Worm (Caenorhabditis elegans): ENCODE data around the gene sdz-7.

The sdz-7 gene

DNA sequence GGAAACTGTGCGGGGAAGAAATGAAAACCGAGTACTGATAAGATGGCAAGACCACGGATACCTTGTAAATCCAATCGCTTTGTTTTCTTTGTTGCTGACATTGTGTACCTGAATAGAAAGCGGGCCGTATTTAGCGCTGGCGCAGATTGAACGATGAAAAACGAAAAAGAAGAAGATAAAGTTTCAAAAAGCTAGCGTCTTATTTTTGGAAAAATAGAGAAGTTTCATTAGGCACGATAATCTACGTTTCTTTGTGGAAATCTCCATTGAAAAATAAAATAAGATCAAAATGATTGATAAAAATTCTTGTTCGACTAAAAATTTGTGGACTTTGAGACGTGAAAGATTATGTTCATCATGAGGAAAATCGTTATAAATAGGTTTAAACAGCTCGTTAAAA, 41.9 kb downstream of the sdz-7 start, which contains the start of gene oac-4:
oac-4 (minus strand) TSS at position 101 of the 400 bp plus-strand sequence.
- TF ChIP-seq hmbx-1 (tag; optimal IDR thresholded peaks at IDR 0.05): no peak
- no peak for TF ChIP-seq tbx-11 (GFP tag; IDR thresholded peaks at IDR 0.05)
- no peak for TF ChIP-seq sea-1 (GFP tag; conservative IDR thresholded peaks at IDR 0.05)
- no peak for TF ChIP-seq tbx-37 (GFP tag; conservative IDR thresholded peaks at IDR 0.05)
- TF ChIP-seq aly-1 (tag; optimal IDR thresholded peaks at IDR 0.05): no peak
- no peak for TF ChIP-seq ceh-13 (GFP tag; optimal IDR thresholded peaks at IDR 0.05)

DNA sequence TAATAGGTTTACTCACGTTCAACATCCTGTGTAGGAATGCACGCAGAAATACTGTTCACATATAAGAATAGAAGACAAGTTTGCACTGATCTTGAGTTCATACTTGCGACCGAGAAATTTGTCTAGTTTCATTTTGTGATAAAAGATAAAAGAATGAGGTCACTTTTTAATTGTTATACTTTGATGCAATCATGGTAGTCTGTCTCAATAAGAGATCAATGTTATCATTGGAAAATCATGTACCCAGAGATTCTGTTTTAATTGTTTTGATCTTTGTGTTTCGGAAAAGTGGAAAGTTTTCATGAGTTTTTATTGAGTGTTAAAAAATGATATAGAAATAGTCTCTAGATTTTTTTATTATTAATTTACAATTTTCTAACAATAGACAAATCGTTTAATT, 45.4 kb downstream of the sdz-7 start, which contains the start of gene F54D10.9:
F54D10.9 (minus strand) TSS at position 101 of the 400 bp plus-strand sequence.
- TF ChIP-seq hnd-1 (tag; optimal IDR thresholded peaks at IDR 0.05) (no peak), pes-1 (GFP tag; IDR thresholded peaks at IDR 0.05) (no peak), B0310.2 (tag; optimal IDR thresholded peaks at IDR 0.05) (no peak), ceh-13 (GFP tag; optimal IDR thresholded peaks at IDR 0.05) (no peak), F13C5.2 (tag; optimal IDR thresholded peaks at IDR 0.05) (no peak), ama-1 (optimal IDR thresholded peaks at IDR 0.05) (no peak), tbx-11 (GFP tag; IDR thresholded peaks at IDR 0.05) (no peak), hmbx-1 (tag; optimal IDR thresholded peaks at IDR 0.05) (no peak), ets-7 (tag; optimal IDR thresholded peaks at IDR 0.05) (no peak), flt-1 (GFP tag; IDR thresholded peaks at IDR 0.05) (no peak), scrt-1 (GFP tag; IDR thresholded peaks at IDR 0.05) (no peak), sea-1 (GFP tag; conservative IDR thresholded peaks at IDR 0.05) (no peak), ceh-36 (tag; optimal IDR thresholded peaks at IDR 0.05) (no peak), tra-4 (tag; optimal IDR thresholded peaks at IDR 0.05) (no peak), aly-1 (tag; optimal IDR thresholded peaks at IDR 0.05) (no peak), hmg-4 (GFP tag; optimal IDR thresholded peaks at IDR 0.05) (no peak), tbx-37 (GFP tag; conservative IDR thresholded peaks at IDR 0.05) (no peak)

DNA sequence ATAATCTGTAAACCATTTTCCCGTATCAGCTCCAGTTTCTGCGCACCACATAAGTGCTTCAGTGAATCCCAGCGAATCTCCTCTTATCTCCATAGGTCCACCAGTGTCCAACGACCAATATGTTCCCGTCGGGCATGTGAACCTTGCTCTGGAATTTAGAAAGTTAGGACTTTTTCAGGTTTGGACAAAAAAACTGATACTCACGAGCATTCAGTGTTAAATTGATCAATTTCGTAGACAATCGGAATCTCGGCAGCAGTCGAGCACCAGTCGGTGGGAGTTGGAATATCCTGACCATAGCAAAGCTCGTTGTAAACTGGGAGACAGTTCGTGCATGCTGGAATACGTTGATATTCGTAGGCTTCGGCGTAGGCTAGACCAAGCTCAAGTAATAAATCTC, 48.2 kb downstream of the sdz-7 start:
- no peak for TF ChIP-seq hnd-1 (tag; optimal IDR thresholded peaks at IDR 0.05)
- TF ChIP-seq flt-1 (GFP tag; IDR thresholded peaks at IDR 0.05): no peak
- no peak for TF ChIP-seq tbx-37 (GFP tag; conservative IDR thresholded peaks at IDR 0.05)
- TF ChIP-seq hmg-4 (GFP tag; optimal IDR thresholded peaks at IDR 0.05): no peak
- no peak for TF ChIP-seq ama-1 (optimal IDR thresholded peaks at IDR 0.05)
- no peak for TF ChIP-seq ceh-13 (GFP tag; optimal IDR thresholded peaks at IDR 0.05)
- no peak for TF ChIP-seq B0310.2 (tag; optimal IDR thresholded peaks at IDR 0.05)
- TF ChIP-seq sea-1 (GFP tag; conservative IDR thresholded peaks at IDR 0.05): no peak
- no peak for TF ChIP-seq aly-1 (tag; optimal IDR thresholded peaks at IDR 0.05)
- TF ChIP-seq tra-4 (tag; optimal IDR thresholded peaks at IDR 0.05): no peak
- TF ChIP-seq ceh-36 (tag; optimal IDR thresholded peaks at IDR 0.05): no peak
- no peak for TF ChIP-seq F13C5.2 (tag; optimal IDR thresholded peaks at IDR 0.05)
- TF ChIP-seq scrt-1 (GFP tag; IDR thresholded peaks at IDR 0.05): no peak
- TF ChIP-seq hmbx-1 (tag; optimal IDR thresholded peaks at IDR 0.05): no peak
- TF ChIP-seq tbx-11 (GFP tag; IDR thresholded peaks at IDR 0.05): no peak
- TF ChIP-seq ets-7 (tag; optimal IDR thresholded peaks at IDR 0.05): no peak
- TF ChIP-seq pes-1 (GFP tag; IDR thresholded peaks at IDR 0.05): no peak

DNA sequence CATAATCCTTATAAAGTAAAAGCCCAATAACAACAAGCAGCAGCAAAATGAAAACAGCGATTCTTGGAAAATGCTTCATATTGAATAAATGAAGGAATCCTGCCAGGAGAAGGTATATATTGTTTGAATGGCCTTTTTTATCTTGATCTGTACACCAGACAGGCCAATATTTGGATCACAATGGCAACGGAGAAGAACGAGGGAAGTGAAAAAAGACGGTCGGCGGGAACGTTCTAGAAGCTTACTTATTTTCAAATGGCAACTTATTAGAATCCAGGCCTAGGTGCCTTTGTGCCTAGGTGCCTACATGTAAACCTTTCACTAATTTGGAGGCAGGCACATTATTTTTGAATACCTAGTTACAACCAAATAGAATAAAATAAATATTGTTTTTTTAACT, 50.0 kb downstream of the sdz-7 start, which contains the start of gene F54D10.8:
F54D10.8 (minus strand) TSS at position 101 of the 400 bp plus-strand sequence.
- TF ChIP-seq ceh-36 (tag; optimal IDR thresholded peaks at IDR 0.05) (no peak), aly-1 (tag; optimal IDR thresholded peaks at IDR 0.05) (no peak), ama-1 (optimal IDR thresholded peaks at IDR 0.05) (no peak), flt-1 (GFP tag; IDR thresholded peaks at IDR 0.05) (no peak), hmg-4 (GFP tag; optimal IDR thresholded peaks at IDR 0.05) (no peak), ets-7 (tag; optimal IDR thresholded peaks at IDR 0.05) (no peak), pes-1 (GFP tag; IDR thresholded peaks at IDR 0.05) (no peak), tbx-37 (GFP tag; conservative IDR thresholded peaks at IDR 0.05) (no peak), scrt-1 (GFP tag; IDR thresholded peaks at IDR 0.05) (no peak), ceh-13 (GFP tag; optimal IDR thresholded peaks at IDR 0.05) (no peak), tbx-11 (GFP tag; IDR thresholded peaks at IDR 0.05) (no peak), hmbx-1 (tag; optimal IDR thresholded peaks at IDR 0.05) (no peak), tra-4 (tag; optimal IDR thresholded peaks at IDR 0.05) (no peak), F13C5.2 (tag; optimal IDR thresholded peaks at IDR 0.05) (no peak), sea-1 (GFP tag; conservative IDR thresholded peaks at IDR 0.05) (no peak)

Measured in whole organism, early embryonic.